Fruit fly (Drosophila melanogaster) whole organism, pupa: ENCODE measurements around the gene Arp2.

Experiments
- CG12605 ChIP-seq: fragments of 200-800 bp; sonication (Bioruptor generic); IDR thresholded peaks from 2 replicates; pipeline ENCODE4 v1.3.6; 2022; ENCODE audit warnings: missing biosample characterization, missing genetic modification characterization
- CG15710 ChIP-seq: fragments of 200-800 bp; sonication (Bioruptor generic); optimal IDR thresholded peaks from 2 replicates; lab custom pipeline; 2018; ENCODE audit warnings: missing biosample characterization, mild to moderate bottlenecking, missing genetic modification characterization, moderate library complexity
- CG17806 ChIP-seq: fragments of 200-800 bp; sonication (Bioruptor generic); optimal IDR thresholded peaks from 2 replicates; lab custom pipeline; 2018; ENCODE audit warnings: missing biosample characterization, mild to moderate bottlenecking, missing genetic modification characterization, moderate library complexity
- CG8301 ChIP-seq: fragments of 200-800 bp; sonication (Bioruptor generic); optimal IDR thresholded peaks from 2 replicates; lab custom pipeline; 2018; ENCODE audit warnings: missing biosample characterization, mild to moderate bottlenecking, missing genetic modification characterization
- CG9948 ChIP-seq: fragments of 200-800 bp; sonication (Bioruptor generic); optimal IDR thresholded peaks from 2 replicates; lab custom pipeline; 2018; ENCODE audit warnings: missing biosample characterization, mild to moderate bottlenecking, missing genetic modification characterization, moderate library complexity
- EcR ChIP-seq: fragments of 200-800 bp; sonication (Bioruptor generic); optimal IDR thresholded peaks from 3 replicates; lab custom pipeline; 2019; ENCODE audit warnings: missing biosample characterization, missing genetic modification characterization, mild to moderate bottlenecking, moderate library complexity, missing genetic modification reagents
- fd96Ca ChIP-seq: fragments of 200-800 bp; sonication (Bioruptor generic); IDR thresholded peaks from 3 replicates; pipeline ENCODE4 v1.3.6; 2022; ENCODE audit warnings: missing biosample characterization, missing genetic modification characterization
- rn ChIP-seq: fragments of 200-800 bp; sonication (Bioruptor generic); IDR thresholded peaks from 2 replicates; pipeline ENCODE4 v1.3.6; 2022; ENCODE audit warnings: missing biosample characterization, missing genetic modification characterization

- TF ChIP-seq CG15710, result no peak
- no peak; the same call in 2 of the 3 replicates for TF ChIP-seq fd96Ca (GFP tag; lab: Robert Waterston, UW)
- no peak for TF ChIP-seq CG17806 (tag; lab: Kevin White, UChicago)
- TF ChIP-seq EcR, result no peak
- TF ChIP-seq CG9948, result no peak
- TF ChIP-seq CG8301 (tag; lab: Kevin White, UChicago), result no peak
- no peak for TF ChIP-seq CG12605 (GFP tag; lab: Robert Waterston, UW)
- TF ChIP-seq rn (GFP tag; lab: Robert Waterston, UW), result no peak
Observed at dm6 chrX:16581703-16582102, 27.9 kb upstream of the Arp2 start.
